Fruit fly (Drosophila melanogaster): ENCODE results near the gene CG15803.

dm6 chr3R:18314320-18314719 lies 46.2 kb downstream of the CG15803 start, which contains the start of gene PKD:
- no peak for TF ChIP-seq Myc (optimal IDR thresholded peaks at IDR 0.05)
- no peak for TF ChIP-seq Sin3A (optimal IDR thresholded peaks at IDR 0.05)
- no peak for TF ChIP-seq psq (optimal IDR thresholded peaks at IDR 0.05)

Data from Kc167 (cell line).